Fruit fly (Drosophila melanogaster) whole organism, embryonic: ENCODE data around the gene alpha-Spec.

Experiments used
- ATbp ChIP-seq: fragments of 200-800 bp; sonication (Bioruptor generic); optimal IDR thresholded peaks from 2 replicates; lab custom pipeline; 2017; ENCODE audit warnings: missing biosample characterization, mild to moderate bottlenecking, missing genetic modification characterization, missing genetic modification reagents
- Adf1 ChIP-seq: fragments of 200-800 bp; sonication (Bioruptor generic); IDR thresholded peaks from 2 replicates; pipeline ENCODE4 v1.3.6; 2022; ENCODE audit warnings: missing biosample characterization, missing genetic modification characterization
- Atf3 ChIP-seq: fragments of 200-800 bp; sonication (Bioruptor generic); optimal IDR thresholded peaks from 3 replicates; lab custom pipeline; 2016; ENCODE audit warnings: missing biosample characterization, missing genetic modification characterization
- CG10366 ChIP-seq: fragments of 200-800 bp; sonication (Bioruptor generic); IDR thresholded peaks from 2 replicates; pipeline ENCODE4 v1.3.6; 2022; ENCODE audit warnings: missing biosample characterization, missing genetic modification characterization
- CG10462 ChIP-seq: fragments of 200-800 bp; sonication (Bioruptor generic); optimal IDR thresholded peaks from 2 replicates; lab custom pipeline; 2016; ENCODE audit warnings: missing biosample characterization, missing genetic modification characterization
- CG12155 ChIP-seq: fragments of 200-800 bp; sonication (Bioruptor generic); optimal IDR thresholded peaks from 3 replicates; lab custom pipeline; 2016; ENCODE audit warnings: missing biosample characterization, missing genetic modification characterization
- CG13894 ChIP-seq: fragments of 200-800 bp; sonication (Bioruptor generic); optimal IDR thresholded peaks from 3 replicates; lab custom pipeline; 2018; ENCODE audit warnings: missing biosample characterization, mild to moderate bottlenecking, missing genetic modification characterization, moderate library complexity
- CG14441 ChIP-seq: fragments of 200-800 bp; sonication (Bioruptor generic); IDR thresholded peaks from 2 replicates; pipeline ENCODE4 v1.3.6; 2022; ENCODE audit warnings: missing biosample characterization, missing genetic modification characterization
- CG15479 ChIP-seq: fragments of 200-800 bp; sonication (Bioruptor generic); optimal IDR thresholded peaks from 3 replicates; lab custom pipeline; 2019; ENCODE audit warnings: missing biosample characterization, mild to moderate bottlenecking, missing genetic modification characterization, moderate library complexity
- CG1832 ChIP-seq: fragments of 200-800 bp; sonication (Bioruptor generic); optimal IDR thresholded peaks from 2 replicates; lab custom pipeline; 2017; ENCODE audit warnings: missing biosample characterization, mild to moderate bottlenecking, missing genetic modification characterization, inconsistent platforms
- CG3847 ChIP-seq: fragments of 200-800 bp; sonication (Bioruptor generic); IDR thresholded peaks from 2 replicates; pipeline ENCODE4 v1.3.6; 2022; ENCODE audit warnings: missing biosample characterization, missing genetic modification characterization
- CG5180 ChIP-seq: fragments of 200-800 bp; sonication (Bioruptor generic); optimal IDR thresholded peaks from 3 replicates; lab custom pipeline; 2017; ENCODE audit warnings: missing biosample characterization, missing genetic modification characterization, mild to moderate bottlenecking, moderate library complexity, missing genetic modification reagents
- CG5953 ChIP-seq: fragments of 200-800 bp; sonication (Bioruptor generic); IDR thresholded peaks from 2 replicates; pipeline ENCODE4 v1.3.6; 2022; ENCODE audit warnings: missing biosample characterization, missing genetic modification characterization
- CG9609 ChIP-seq: fragments of 200-800 bp; sonication (Bioruptor generic); optimal IDR thresholded peaks from 3 replicates; lab custom pipeline; 2016; ENCODE audit warnings: missing biosample characterization, missing genetic modification characterization
- CHES-1-like ChIP-seq: fragments of 200-800 bp; sonication (Bioruptor generic); optimal IDR thresholded peaks from 2 replicates; lab custom pipeline; 2016; ENCODE audit warnings: missing biosample characterization, missing genetic modification characterization
- E2f2 ChIP-seq: fragments of 200-800 bp; sonication (Bioruptor generic); IDR thresholded peaks from 2 replicates; pipeline ENCODE4 v1.3.6; 2022; ENCODE audit warnings: missing biosample characterization, missing genetic modification characterization
- GATAe ChIP-seq: fragments of 200-800 bp; sonication (Bioruptor generic); conservative IDR thresholded peaks from 2 replicates; pipeline ENCODE4 v1.3.6; 2022; ENCODE audit warnings: missing biosample characterization, missing genetic modification characterization
- H2.0 ChIP-seq: fragments of 200-800 bp; sonication (Bioruptor generic); IDR thresholded peaks from 2 replicates; pipeline ENCODE4 v1.3.6; 2022; ENCODE audit warnings: missing biosample characterization, missing genetic modification characterization
- Hmx ChIP-seq: fragments of 200-800 bp; sonication (Bioruptor generic); optimal IDR thresholded peaks from 2 replicates; lab custom pipeline; 2016; ENCODE audit warnings: missing biosample characterization, missing genetic modification characterization
- Myb ChIP-seq: fragments of 200-800 bp; sonication (Bioruptor generic); optimal IDR thresholded peaks from 2 replicates; lab custom pipeline; 2016; ENCODE audit warnings: missing biosample characterization, missing genetic modification characterization
- Pdp1 ChIP-seq, 2 experiments: fragments of 200-800 bp; sonication (Bioruptor generic); optimal IDR thresholded peaks; 3 replicates each; lab custom pipeline; 2016; ENCODE audit warnings: missing biosample characterization in 2 of 2, missing genetic modification characterization in 2 of 2, mild to moderate bottlenecking in 1 of 2, moderate library complexity in 1 of 2
- Scr ChIP-seq: fragments of 200-800 bp; sonication (Bioruptor generic); IDR thresholded peaks from 2 replicates; pipeline ENCODE4 v1.3.6; 2022; ENCODE audit warnings: missing biosample characterization, missing genetic modification characterization; ENCODE audit not compliant: partially characterized antibody
- Xrp1 ChIP-seq: fragments of 200-800 bp; sonication (Bioruptor generic); IDR thresholded peaks from 2 replicates; pipeline ENCODE4 v1.3.6; 2022; ENCODE audit warnings: missing biosample characterization, missing genetic modification characterization
- bbx ChIP-seq: fragments of 200-800 bp; sonication (Bioruptor generic); IDR thresholded peaks from 2 replicates; pipeline ENCODE4 v1.3.6; 2022; ENCODE audit warnings: missing biosample characterization, missing genetic modification characterization; ENCODE audit not compliant: partially characterized antibody
- caup ChIP-seq: fragments of 200-800 bp; sonication (Bioruptor generic); optimal IDR thresholded peaks from 3 replicates; lab custom pipeline; 2017; ENCODE audit warnings: missing biosample characterization, mild to moderate bottlenecking, missing genetic modification characterization, moderate library complexity; ENCODE audit not compliant: severe bottlenecking
- ci ChIP-seq: fragments of 200-800 bp; sonication (Bioruptor generic); IDR thresholded peaks from 3 replicates; pipeline ENCODE4 v1.3.6; 2022; ENCODE audit warnings: missing biosample characterization, missing genetic modification characterization
- crc ChIP-seq: fragments of 200-800 bp; sonication (Bioruptor generic); optimal IDR thresholded peaks from 2 replicates; lab custom pipeline; 2016; ENCODE audit warnings: missing biosample characterization, missing genetic modification characterization
- dpn ChIP-seq, 2 experiments: fragments of 200-800 bp; sonication (Bioruptor generic); optimal IDR thresholded peaks; 3 replicates each; lab custom pipeline; 2016; ENCODE audit warnings: missing biosample characterization in 2 of 2, missing genetic modification characterization in 2 of 2
- emc ChIP-seq: fragments of 200-800 bp; sonication (Bioruptor generic); optimal IDR thresholded peaks from 2 replicates; lab custom pipeline; 2016; ENCODE audit warnings: missing biosample characterization, missing genetic modification characterization
- eve ChIP-seq, 2 experiments: fragments of >200 bp; optimal IDR thresholded peaks; 2 replicates each; lab custom pipeline; 2017; ENCODE audit warnings: missing biosample characterization in 2 of 2, missing genetic modification characterization in 2 of 2
- fd3F ChIP-seq: fragments of 200-800 bp; sonication (Bioruptor generic); optimal IDR thresholded peaks from 2 replicates; lab custom pipeline; 2018; ENCODE audit warnings: missing biosample characterization, mild to moderate bottlenecking, missing genetic modification characterization, moderate library complexity
- gro ChIP-seq: fragments of 200-800 bp; sonication (Bioruptor generic); optimal IDR thresholded peaks from 2 replicates; lab custom pipeline; 2016; ENCODE audit warnings: missing biosample characterization, missing genetic modification characterization
- gsb-n ChIP-seq: fragments of 200-800 bp; sonication (Bioruptor generic); optimal IDR thresholded peaks from 3 replicates; lab custom pipeline; 2018; ENCODE audit warnings: missing biosample characterization, mild to moderate bottlenecking, missing genetic modification characterization
- hth ChIP-seq: fragments of >200 bp; optimal IDR thresholded peaks from 2 replicates; lab custom pipeline; 2017; ENCODE audit warnings: inconsistent platforms
- jumu ChIP-seq: fragments of 200-800 bp; sonication (Bioruptor generic); optimal IDR thresholded peaks from 3 replicates; lab custom pipeline; 2016; ENCODE audit warnings: missing biosample characterization, missing genetic modification characterization
- kah ChIP-seq: fragments of 200-800 bp; sonication (Bioruptor generic); optimal IDR thresholded peaks from 2 replicates; lab custom pipeline; 2018; ENCODE audit warnings: missing biosample characterization, mild to moderate bottlenecking, missing genetic modification characterization
- lab ChIP-seq: fragments of 200-800 bp; sonication (Bioruptor generic); optimal IDR thresholded peaks from 3 replicates; lab custom pipeline; 2017; ENCODE audit warnings: missing biosample characterization, missing genetic modification characterization, mild to moderate bottlenecking, moderate library complexity, missing genetic modification reagents
- nerfin-1 ChIP-seq: fragments of 200-800 bp; sonication (Bioruptor generic); optimal IDR thresholded peaks from 3 replicates; lab custom pipeline; 2019; ENCODE audit warnings: missing biosample characterization, mild to moderate bottlenecking, missing genetic modification characterization, moderate library complexity
- otp ChIP-seq: fragments of 200-800 bp; sonication (Bioruptor generic); IDR thresholded peaks from 3 replicates; pipeline ENCODE4, ENCODE4 v1.3.6; 2022; ENCODE audit warnings: missing biosample characterization, missing genetic modification characterization
- p53 ChIP-seq: fragments of 200-800 bp; sonication (Bioruptor generic); optimal IDR thresholded peaks from 2 replicates; lab custom pipeline; 2016; ENCODE audit warnings: missing biosample characterization, missing genetic modification characterization
- pfk ChIP-seq: fragments of 200-800 bp; sonication (Bioruptor generic); optimal IDR thresholded peaks from 2 replicates; lab custom pipeline; 2018; ENCODE audit warnings: missing biosample characterization, mild to moderate bottlenecking, missing genetic modification characterization, moderate library complexity
- sens ChIP-seq: fragments of 200-800 bp; sonication (Bioruptor generic); peaks from one replicate; lab custom pipeline; 2016; ENCODE audit warnings: missing biosample characterization, missing genetic modification characterization
- sim ChIP-seq: fragments of 200-800 bp; sonication (Bioruptor generic); IDR thresholded peaks from 2 replicates; pipeline ENCODE4 v1.3.6; 2022; ENCODE audit warnings: missing biosample characterization, missing genetic modification characterization
- sisA ChIP-seq: fragments of 200-800 bp; sonication (Bioruptor generic); IDR thresholded peaks from 2 replicates; pipeline ENCODE4 v1.3.6; 2022; ENCODE audit warnings: missing biosample characterization, missing genetic modification characterization
- sqz ChIP-seq: fragments of 200-800 bp; sonication (Bioruptor generic); optimal IDR thresholded peaks from 3 replicates; lab custom pipeline; 2018; ENCODE audit warnings: missing biosample characterization, mild to moderate bottlenecking, missing genetic modification characterization
- unc-4 ChIP-seq: fragments of 200-800 bp; sonication (Bioruptor generic); IDR thresholded peaks from 2 replicates; pipeline ENCODE4 v1.3.6; 2022; ENCODE audit warnings: missing biosample characterization, missing genetic modification characterization; ENCODE audit not compliant: partially characterized antibody
- yki ChIP-seq: fragments of >200 bp; optimal IDR thresholded peaks from 3 replicates; lab custom pipeline; 2018
- z ChIP-seq: fragments of 200-800 bp; sonication (Bioruptor generic); IDR thresholded peaks from 3 replicates; pipeline ENCODE4 v1.3.6; 2022; ENCODE audit warnings: missing biosample characterization, missing genetic modification characterization
- zfh2 ChIP-seq: fragments of 200-800 bp; sonication (Bioruptor generic); optimal IDR thresholded peaks from 2 replicates; lab custom pipeline; 2016; ENCODE audit warnings: missing biosample characterization, missing genetic modification characterization

Gene alpha-Spec

DNA sequence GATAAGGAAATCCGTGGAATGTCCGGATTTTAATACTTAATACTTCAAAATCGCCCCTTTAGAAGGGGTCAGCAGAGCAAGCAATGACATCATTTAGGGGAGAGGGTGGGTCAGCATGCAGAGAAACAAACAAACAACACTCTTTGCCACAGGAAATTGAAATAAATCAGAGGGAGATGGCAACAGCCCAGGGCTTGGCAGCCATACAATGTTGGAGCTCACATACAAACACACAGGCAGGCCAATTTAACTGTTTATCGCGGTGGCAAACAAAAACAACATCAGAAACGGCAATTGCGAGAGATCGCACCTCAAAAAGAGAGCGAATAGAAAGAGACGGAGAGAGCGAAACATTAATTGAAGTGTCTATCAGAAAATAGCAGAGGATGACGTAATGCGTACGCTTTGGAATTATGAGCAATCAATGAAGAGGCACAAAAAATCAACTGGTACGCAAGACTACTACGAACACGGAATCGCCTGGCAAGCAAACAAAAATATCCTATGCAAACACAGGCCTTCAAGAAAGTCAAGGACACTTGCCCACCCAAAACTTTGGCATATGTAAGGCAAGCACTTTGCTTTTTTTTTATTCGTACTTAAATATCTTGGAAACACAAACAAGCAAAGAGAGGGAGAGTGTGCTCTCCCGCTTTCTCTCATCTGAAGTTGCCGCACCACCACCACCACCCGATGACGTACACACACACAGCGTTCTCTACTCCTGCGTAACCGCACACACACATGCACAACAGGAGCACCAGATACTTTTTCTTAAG, 775 bp downstream of the alpha-Spec start (continued):
- peak; percentile 32 for TF ChIP-seq CHES-1-like (GFP tag; lab: Kevin White, UChicago)
- TF ChIP-seq CG14441 (GFP tag; lab: Robert Waterston, UW): peak; percentile 44; the same call in 1 of the 2 replicates
- TF ChIP-seq unc-4 (GFP tag; lab: Robert Waterston, UW): 0 out of 2 replicates have a peak, but pooled peaks have one; percentile 28
- TF ChIP-seq bbx: peak; percentile 35; the same call in 1 of the 2 replicates
- no peak for TF ChIP-seq CG12155
- peak; percentile 63 for TF ChIP-seq CG1832 (GFP tag; lab: Kevin White, UChicago)
- TF ChIP-seq gro (GFP tag; lab: Kevin White, UChicago): peak; percentile 40
- TF ChIP-seq CG15479 (GFP tag; lab: Kevin White, UChicago): peak; percentile 91
- TF ChIP-seq kah (GFP tag; lab: Kevin White, UChicago): peak; percentile 9
- no peak for TF ChIP-seq p53
- peak; percentile 84 for TF ChIP-seq nerfin-1 (tag; lab: Kevin White, UChicago)
- 0 out of 2 replicates have a peak, but pooled peaks have one; percentile 20 for TF ChIP-seq sim (GFP tag; lab: Robert Waterston, UW)
- no peak for TF ChIP-seq jumu (GFP tag; lab: Kevin White, UChicago)
- peak; percentile 43 for TF ChIP-seq pfk
- TF ChIP-seq sens: peak; percentile 28
- peak; percentile 31; the same call in 1 of the 2 replicates for TF ChIP-seq Xrp1 (GFP tag; lab: Robert Waterston, UW)
- 0 out of 2 replicates have a peak, but pooled peaks have one; percentile 28 for TF ChIP-seq Scr (GFP tag; lab: Robert Waterston, UW)
- peak; percentile 57; the same call in 1 of the 3 replicates for TF ChIP-seq otp
- no peak for TF ChIP-seq CG10366 (GFP tag; lab: Robert Waterston, UW)
- TF ChIP-seq emc: no peak
- TF ChIP-seq Adf1 (GFP tag; lab: Robert Waterston, UW): peak; percentile 64
- TF ChIP-seq gsb-n (tag; lab: Kevin White, UChicago): no peak
- TF ChIP-seq GATAe (GFP tag; lab: Robert Waterston, UW): peak; percentile 53; the same call in 1 of the 2 replicates
- TF ChIP-seq CG5180: peak; percentile 47
- no peak for TF ChIP-seq zfh2 (GFP tag; lab: Kevin White, UChicago)
- TF ChIP-seq fd3F (GFP tag; lab: Kevin White, UChicago): no peak
- TF ChIP-seq crc (GFP tag; lab: Kevin White, UChicago): no peak
- no peak for TF ChIP-seq z (GFP tag; lab: Robert Waterston, UW)
- no peak for TF ChIP-seq sisA
- no peak for TF ChIP-seq CG3847 (GFP tag; lab: Robert Waterston, UW)
- TF ChIP-seq hth (lab: Kevin White, UChicago): no peak
- TF ChIP-seq H2.0: peak; percentile 18; the same call in 1 of the 2 replicates
- peak in 1 of 2 experiments; percentile 99 for TF ChIP-seq Pdp1 (GFP tag; optimal IDR thresholded peaks at IDR 0.05; lab: Kevin White, UChicago)
- TF ChIP-seq CG9609 (GFP tag; lab: Kevin White, UChicago): no peak
- peak; percentile 26 for TF ChIP-seq E2f2
- no peak for TF ChIP-seq yki (lab: Kevin White, UChicago)
- peak; percentile 80 for TF ChIP-seq ci (GFP tag; lab: Robert Waterston, UW)
- TF ChIP-seq ATbp: no peak
- TF ChIP-seq Hmx (GFP tag; lab: Kevin White, UChicago): no peak
- peak; percentile 78 for TF ChIP-seq lab
- TF ChIP-seq eve (GFP tag; optimal IDR thresholded peaks at IDR 0.05; lab: Kevin White, UChicago): no peak
- peak; percentile 74 for TF ChIP-seq CG13894 (tag; lab: Kevin White, UChicago)
- TF ChIP-seq Myb (GFP tag; lab: Kevin White, UChicago): no peak
- TF ChIP-seq sqz (GFP tag; lab: Kevin White, UChicago): peak; percentile 92
- TF ChIP-seq CG10462 (GFP tag; lab: Kevin White, UChicago): no peak
- TF ChIP-seq Atf3 (GFP tag; lab: Kevin White, UChicago): peak; percentile 77
- peak; percentile 81 for TF ChIP-seq caup (GFP tag; lab: Kevin White, UChicago)
- peak in 1 of 2 experiments; percentile 36 for TF ChIP-seq dpn (GFP tag; optimal IDR thresholded peaks at IDR 0.05; lab: Kevin White, UChicago)
- no peak for TF ChIP-seq CG5953 (GFP tag; lab: Robert Waterston, UW)
